Fruit fly (Drosophila melanogaster): ENCODE results near the gene CG8745.

The CG8745 gene

dm6 chr3L:13878729-13879128, 12.0 kb upstream of the CG8745 start, which contains the start of gene CG13737:
Gene CG13737 (plus strand): TSS chr3L:13878994.
- TF ChIP-seq Myc (optimal IDR thresholded peaks at IDR 0.05): no peak
- TF ChIP-seq Sin3A (optimal IDR thresholded peaks at IDR 0.05): no peak
- TF ChIP-seq insv (optimal IDR thresholded peaks at IDR 0.05): no peak
- no peak for TF ChIP-seq psq (optimal IDR thresholded peaks at IDR 0.05)
- no peak for TF ChIP-seq ttk (optimal IDR thresholded peaks at IDR 0.05)
- TF ChIP-seq h (optimal IDR thresholded peaks at IDR 0.05): no peak

DNA sequence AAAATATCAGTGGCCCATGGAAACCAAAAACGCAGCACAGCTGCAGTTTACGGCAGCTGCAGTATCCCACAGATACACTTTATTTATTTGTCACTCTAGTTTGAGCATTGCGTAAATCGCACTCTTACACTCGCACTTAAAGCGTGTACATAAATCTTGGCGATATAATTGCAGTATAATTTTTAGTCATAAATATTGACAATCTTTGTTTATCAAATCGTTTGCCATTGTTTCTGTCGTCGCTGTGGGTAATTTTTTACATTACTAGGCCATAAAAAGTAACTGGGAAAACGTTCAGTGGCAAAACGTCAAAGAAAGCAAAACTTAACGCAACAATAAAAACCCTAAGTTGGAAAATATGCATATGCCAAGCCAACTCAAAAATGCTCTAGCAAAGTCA, 11.2 kb upstream of the CG8745 start:
- no peak for TF ChIP-seq insv (optimal IDR thresholded peaks at IDR 0.05)
- TF ChIP-seq h (optimal IDR thresholded peaks at IDR 0.05): no peak
- TF ChIP-seq ttk (optimal IDR thresholded peaks at IDR 0.05): no peak

- TF ChIP-seq ttk (optimal IDR thresholded peaks at IDR 0.05) (no peak), h (optimal IDR thresholded peaks at IDR 0.05) (no peak), insv (optimal IDR thresholded peaks at IDR 0.05) (no peak), psq (optimal IDR thresholded peaks at IDR 0.05) (no peak), Sin3A (optimal IDR thresholded peaks at IDR 0.05) (no peak), Myc (optimal IDR thresholded peaks at IDR 0.05) (no peak)
Observed at dm6 chr3L:13876967-13877366, 10.3 kb upstream of the CG8745 start.

- TF ChIP-seq Sin3A (optimal IDR thresholded peaks at IDR 0.05): no peak
- TF ChIP-seq h (optimal IDR thresholded peaks at IDR 0.05): no peak
- no peak for TF ChIP-seq Myc (optimal IDR thresholded peaks at IDR 0.05)
- no peak for TF ChIP-seq insv (optimal IDR thresholded peaks at IDR 0.05)
- TF ChIP-seq ttk (optimal IDR thresholded peaks at IDR 0.05): no peak
- no peak for TF ChIP-seq psq (optimal IDR thresholded peaks at IDR 0.05)
Observed at dm6 chr3L:13866270-13866669, 435 bp downstream of the CG8745 start.

dm6 chr3L:13865484-13865883, 1.2 kb downstream of the CG8745 start:
- TF ChIP-seq ttk (optimal IDR thresholded peaks at IDR 0.05) (no peak), psq (optimal IDR thresholded peaks at IDR 0.05) (no peak), h (optimal IDR thresholded peaks at IDR 0.05) (no peak), insv (optimal IDR thresholded peaks at IDR 0.05) (no peak), Myc (optimal IDR thresholded peaks at IDR 0.05) (no peak)

dm6 chr3L:13864568-13864967, 2.1 kb downstream of the CG8745 start:
- TF ChIP-seq ttk (optimal IDR thresholded peaks at IDR 0.05): no peak
- no peak for TF ChIP-seq insv (optimal IDR thresholded peaks at IDR 0.05)
- TF ChIP-seq psq (optimal IDR thresholded peaks at IDR 0.05): no peak
- TF ChIP-seq Sin3A (optimal IDR thresholded peaks at IDR 0.05): no peak
- no peak for TF ChIP-seq Myc (optimal IDR thresholded peaks at IDR 0.05)
- no peak for TF ChIP-seq h (optimal IDR thresholded peaks at IDR 0.05)

- TF ChIP-seq Sin3A (optimal IDR thresholded peaks at IDR 0.05) (no peak), Myc (optimal IDR thresholded peaks at IDR 0.05) (no peak), psq (optimal IDR thresholded peaks at IDR 0.05) (no peak), ttk (optimal IDR thresholded peaks at IDR 0.05) (no peak), h (optimal IDR thresholded peaks at IDR 0.05) (no peak), insv (optimal IDR thresholded peaks at IDR 0.05) (no peak)
Observed at dm6 chr3L:13863365-13863775, 3.3 kb downstream of the CG8745 start.

DNA sequence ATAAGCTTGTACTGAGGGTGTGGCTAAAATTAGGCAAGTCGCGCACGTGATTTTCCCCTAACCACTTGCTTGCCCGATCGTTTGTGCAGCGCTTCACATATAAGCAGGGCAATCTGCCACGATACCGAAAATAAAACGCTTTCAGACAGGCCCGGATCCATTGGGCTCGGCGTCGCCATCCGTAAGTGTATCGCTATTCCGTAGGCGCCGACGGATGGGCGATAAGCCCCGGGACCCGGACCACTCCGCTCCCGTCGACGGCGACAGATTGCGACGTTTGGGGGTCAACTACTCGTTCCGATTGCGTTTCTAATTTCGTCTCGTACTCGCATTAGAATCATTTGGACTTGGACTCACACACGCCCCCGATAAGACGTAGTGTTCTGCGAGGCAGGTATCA, 4.3 kb downstream of the CG8745 start:
- TF ChIP-seq insv (optimal IDR thresholded peaks at IDR 0.05) (no peak), psq (optimal IDR thresholded peaks at IDR 0.05) (no peak), Myc (optimal IDR thresholded peaks at IDR 0.05) (no peak), Sin3A (optimal IDR thresholded peaks at IDR 0.05) (no peak), h (optimal IDR thresholded peaks at IDR 0.05) (no peak), ttk (optimal IDR thresholded peaks at IDR 0.05) (no peak)

- TF ChIP-seq Myc (optimal IDR thresholded peaks at IDR 0.05): no peak
- no peak for TF ChIP-seq Sin3A (optimal IDR thresholded peaks at IDR 0.05)
- no peak for TF ChIP-seq psq (optimal IDR thresholded peaks at IDR 0.05)
- TF ChIP-seq ttk (optimal IDR thresholded peaks at IDR 0.05): no peak
- TF ChIP-seq insv (optimal IDR thresholded peaks at IDR 0.05): no peak
- TF ChIP-seq h (optimal IDR thresholded peaks at IDR 0.05): no peak
Observed at dm6 chr3L:13859688-13860373, 6.9 kb downstream of the CG8745 start.

DNA sequence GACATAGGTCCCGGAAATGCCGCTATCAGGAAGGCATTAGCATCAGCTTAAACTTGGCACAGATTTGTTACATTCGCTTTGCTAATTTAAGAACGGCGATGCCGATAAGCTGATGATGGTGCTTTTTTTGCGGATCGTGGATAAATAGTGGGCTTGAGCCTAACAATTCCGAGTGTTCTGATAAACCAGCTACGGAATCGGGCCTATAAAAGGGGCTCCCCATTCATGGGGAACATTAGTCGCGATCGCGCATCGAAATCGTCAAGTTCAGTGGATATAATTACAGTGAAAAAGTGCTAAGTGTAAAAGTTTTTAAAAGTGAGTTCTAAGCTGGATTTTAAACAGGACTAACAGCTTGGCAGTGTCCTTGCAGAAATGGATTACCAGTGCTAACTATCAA, 21.0 kb downstream of the CG8745 start, which contains the start of gene Hml:
Hml (plus strand) TSS at position 301 of the 400 bp plus-strand sequence.
- TF ChIP-seq psq (optimal IDR thresholded peaks at IDR 0.05): no peak
- no peak for TF ChIP-seq h (optimal IDR thresholded peaks at IDR 0.05)
- no peak for TF ChIP-seq Myc (optimal IDR thresholded peaks at IDR 0.05)
- TF ChIP-seq ttk (optimal IDR thresholded peaks at IDR 0.05): no peak
- TF ChIP-seq Sin3A (optimal IDR thresholded peaks at IDR 0.05): no peak
- TF ChIP-seq insv (optimal IDR thresholded peaks at IDR 0.05): no peak

DNA sequence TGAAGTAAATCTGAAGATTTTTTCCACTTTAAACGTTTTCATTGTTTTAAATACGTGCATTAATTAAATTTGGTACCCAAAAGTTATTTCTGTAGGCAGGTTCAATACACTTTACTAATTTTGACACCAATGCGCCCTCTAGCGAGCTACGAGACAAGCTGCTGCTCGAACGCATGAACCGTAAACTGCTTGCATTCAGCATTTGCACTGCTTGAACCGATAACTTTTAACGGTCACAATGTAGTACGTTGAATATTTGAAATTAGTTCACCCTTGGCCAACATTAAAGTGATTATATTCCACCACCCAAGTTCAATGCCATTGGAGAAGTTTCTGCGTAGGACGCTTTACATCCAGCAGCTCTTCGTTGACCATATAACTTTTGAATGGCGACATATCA, 21.4 kb downstream of the CG8745 start:
- TF ChIP-seq ttk (optimal IDR thresholded peaks at IDR 0.05) (no peak), psq (optimal IDR thresholded peaks at IDR 0.05) (no peak), h (optimal IDR thresholded peaks at IDR 0.05) (no peak), insv (optimal IDR thresholded peaks at IDR 0.05) (no peak)

DNA sequence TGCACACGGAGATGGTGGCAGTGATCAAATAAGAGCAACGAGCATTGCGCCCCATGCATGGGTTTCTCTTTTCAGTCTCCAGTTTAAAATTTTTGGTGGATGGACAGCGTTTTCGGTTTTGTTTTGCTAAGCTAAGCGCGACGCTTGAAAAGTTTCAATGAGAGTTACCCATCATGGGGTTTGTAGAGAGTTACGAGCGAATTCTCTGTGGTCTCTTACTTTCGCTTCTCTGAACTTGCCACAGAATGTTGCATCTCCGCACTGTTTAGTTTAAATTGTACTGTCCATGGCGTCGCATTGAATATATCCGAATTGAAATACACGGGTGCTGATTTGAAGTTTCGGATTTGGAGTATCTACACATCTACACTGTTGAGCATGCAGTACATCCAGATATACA, 23.3 kb downstream of the CG8745 start, which contains the start of gene Tsp68C:
Tsp68C (plus strand) TSS at position 301 of the 400 bp plus-strand sequence.
- TF ChIP-seq psq (optimal IDR thresholded peaks at IDR 0.05): no peak
- TF ChIP-seq Sin3A (optimal IDR thresholded peaks at IDR 0.05): no peak
- no peak for TF ChIP-seq insv (optimal IDR thresholded peaks at IDR 0.05)
- no peak for TF ChIP-seq Myc (optimal IDR thresholded peaks at IDR 0.05)
- TF ChIP-seq ttk (optimal IDR thresholded peaks at IDR 0.05): no peak
- no peak for TF ChIP-seq h (optimal IDR thresholded peaks at IDR 0.05)

dm6 chr3L:13842917-13843316, 23.8 kb downstream of the CG8745 start, which contains the start of gene CG8750:
Gene CG8750 (minus strand): TSS chr3L:13843017.
- TF ChIP-seq ttk (optimal IDR thresholded peaks at IDR 0.05) (no peak), psq (optimal IDR thresholded peaks at IDR 0.05) (no peak), Sin3A (optimal IDR thresholded peaks at IDR 0.05) (no peak), Myc (optimal IDR thresholded peaks at IDR 0.05) (no peak), insv (optimal IDR thresholded peaks at IDR 0.05) (no peak), h (optimal IDR thresholded peaks at IDR 0.05) (no peak)

Measured in Kc167 (cell line).